Fruit fly (Drosophila melanogaster) whole organism, embryonic: ENCODE data around the gene TyrRS.

Experiments used
- Aef1 ChIP-seq: fragments of 200-800 bp; sonication (Bioruptor generic); IDR thresholded peaks from 3 replicates; pipeline ENCODE4 v1.3.6; 2022; ENCODE audit warnings: missing biosample characterization, missing genetic modification characterization
- BEAF-32 ChIP-seq: fragments of 200-800 bp; sonication (Bioruptor generic); optimal IDR thresholded peaks from 3 replicates; lab custom pipeline; 2017; ENCODE audit warnings: missing biosample characterization, missing genetic modification characterization, mild to moderate bottlenecking, moderate library complexity, missing genetic modification reagents
- Bdp1 ChIP-seq: fragments of 200-800 bp; sonication (Bioruptor generic); optimal IDR thresholded peaks from 3 replicates; lab custom pipeline; 2016; ENCODE audit warnings: missing biosample characterization, missing genetic modification characterization
- CG10431 ChIP-seq: fragments of 200-800 bp; sonication (Bioruptor generic); optimal IDR thresholded peaks from 3 replicates; lab custom pipeline; 2018; ENCODE audit warnings: missing biosample characterization, mild to moderate bottlenecking, missing genetic modification characterization
- CG13894 ChIP-seq: fragments of 200-800 bp; sonication (Bioruptor generic); optimal IDR thresholded peaks from 3 replicates; lab custom pipeline; 2018; ENCODE audit warnings: missing biosample characterization, mild to moderate bottlenecking, missing genetic modification characterization, moderate library complexity
- CG14860 ChIP-seq: fragments of 200-800 bp; sonication (Bioruptor generic); IDR thresholded peaks from 3 replicates; pipeline ENCODE4 v1.3.6; 2022; ENCODE audit warnings: missing biosample characterization, missing genetic modification characterization; ENCODE audit not compliant: partially characterized antibody
- CG18011 ChIP-seq: fragments of 200-800 bp; sonication (Bioruptor generic); optimal IDR thresholded peaks from 2 replicates; lab custom pipeline; 2017; ENCODE audit warnings: missing biosample characterization, missing genetic modification characterization, mild to moderate bottlenecking, moderate library complexity, missing genotype
- CG2678 ChIP-seq: fragments of 200-800 bp; sonication (Bioruptor generic); optimal IDR thresholded peaks from 3 replicates; lab custom pipeline; 2019; ENCODE audit warnings: missing biosample characterization, mild to moderate bottlenecking, missing genetic modification characterization, moderate library complexity
- CG30403 ChIP-seq: fragments of 200-800 bp; sonication (Bioruptor generic); optimal IDR thresholded peaks from 3 replicates; lab custom pipeline; 2016; ENCODE audit warnings: missing biosample characterization, missing genetic modification characterization
- CG31224 ChIP-seq: fragments of 200-800 bp; sonication (Bioruptor generic); IDR thresholded peaks from 2 replicates; pipeline ENCODE4 v1.3.6; 2022; ENCODE audit warnings: missing biosample characterization, missing genetic modification characterization
- CG31365 ChIP-seq: fragments of 200-800 bp; sonication (Bioruptor generic); optimal IDR thresholded peaks from 2 replicates; lab custom pipeline; 2018; ENCODE audit warnings: missing biosample characterization, mild to moderate bottlenecking, missing genetic modification characterization
- CG31441 ChIP-seq: fragments of 200-800 bp; sonication (Bioruptor generic); IDR thresholded peaks from 2 replicates; pipeline ENCODE4 v1.3.6; 2022; ENCODE audit warnings: missing biosample characterization, missing genetic modification characterization
- CG34422 ChIP-seq: fragments of 200-800 bp; sonication (Bioruptor generic); IDR thresholded peaks from 3 replicates; pipeline ENCODE4 v1.3.6; 2022; ENCODE audit warnings: missing biosample characterization, missing genetic modification characterization
- CG4707 ChIP-seq: fragments of 200-800 bp; sonication (Bioruptor generic); optimal IDR thresholded peaks from 2 replicates; lab custom pipeline; 2018; ENCODE audit warnings: missing biosample characterization, mild to moderate bottlenecking, missing genetic modification characterization, moderate library complexity
- CG6175 ChIP-seq: fragments of 200-800 bp; sonication (Bioruptor generic); IDR thresholded peaks from 3 replicates; pipeline ENCODE4 v1.3.6; 2022; ENCODE audit warnings: missing biosample characterization, missing genetic modification characterization
- CG9215 ChIP-seq: fragments of 200-800 bp; sonication (Bioruptor generic); IDR thresholded peaks from 2 replicates; pipeline ENCODE4 v1.3.6; 2022; ENCODE audit warnings: missing biosample characterization, missing genetic modification characterization
- CG9876 ChIP-seq: fragments of 200-800 bp; sonication (Bioruptor generic); optimal IDR thresholded peaks from 2 replicates; lab custom pipeline; 2016; ENCODE audit warnings: missing biosample characterization, missing genetic modification characterization
- Dp ChIP-seq: fragments of 200-800 bp; sonication (Bioruptor generic); optimal IDR thresholded peaks from 2 replicates; lab custom pipeline; 2018; ENCODE audit warnings: missing biosample characterization, mild to moderate bottlenecking, missing genetic modification characterization, moderate library complexity
- E2f1 ChIP-seq: fragments of 200-800 bp; sonication (Bioruptor generic); IDR thresholded peaks from 2 replicates; pipeline ENCODE4 v1.3.6; 2022; ENCODE audit warnings: missing biosample characterization, missing genetic modification characterization
- Fer2 ChIP-seq: fragments of 200-800 bp; sonication (Bioruptor generic); optimal IDR thresholded peaks from 2 replicates; lab custom pipeline; 2018; ENCODE audit warnings: missing biosample characterization, mild to moderate bottlenecking, missing genetic modification characterization, moderate library complexity
- Hr3 ChIP-seq: fragments of 200-800 bp; sonication (Bioruptor generic); optimal IDR thresholded peaks from 3 replicates; lab custom pipeline; 2016; ENCODE audit warnings: missing biosample characterization, missing genetic modification characterization
- Jarid2 ChIP-seq: fragments of 200-800 bp; sonication (Bioruptor generic); optimal IDR thresholded peaks from 3 replicates; lab custom pipeline; 2017; ENCODE audit warnings: mild to moderate bottlenecking, missing biosample characterization, missing genetic modification reagents, missing genetic modification characterization
- Lim3 ChIP-seq: fragments of 200-800 bp; sonication (Bioruptor generic); IDR thresholded peaks from 2 replicates; pipeline ENCODE4 v1.3.6; 2022; ENCODE audit warnings: missing biosample characterization, missing genetic modification characterization
- MESR4 ChIP-seq: fragments of 200-800 bp; sonication (Bioruptor generic); optimal IDR thresholded peaks from 2 replicates; lab custom pipeline; 2018; ENCODE audit warnings: missing biosample characterization, mild to moderate bottlenecking, missing genetic modification characterization, moderate library complexity
- NFAT ChIP-seq: fragments of 200-800 bp; sonication (Bioruptor generic); IDR thresholded peaks from 2 replicates; pipeline ENCODE4 v1.3.6; 2022; ENCODE audit warnings: missing biosample characterization, missing genetic modification characterization
- Nf-YB ChIP-seq: fragments of 200-800 bp; sonication (Bioruptor generic); optimal IDR thresholded peaks from 3 replicates; lab custom pipeline; 2019; ENCODE audit warnings: missing biosample characterization, mild to moderate bottlenecking, missing genetic modification characterization, moderate library complexity
- Ptx1 ChIP-seq: fragments of 200-800 bp; sonication (Bioruptor generic); IDR thresholded peaks from 2 replicates; pipeline ENCODE4 v1.3.6; 2022; ENCODE audit warnings: missing biosample characterization, missing genetic modification characterization
- Rx ChIP-seq: fragments of 200-800 bp; sonication (Bioruptor generic); IDR thresholded peaks from 2 replicates; pipeline ENCODE4 v1.3.6; 2022; ENCODE audit warnings: missing biosample characterization, missing genetic modification characterization
- Sin3A ChIP-seq: fragments of >200 bp; optimal IDR thresholded peaks from 2 replicates; lab custom pipeline; 2018
- Usf ChIP-seq: fragments of 200-800 bp; sonication (Bioruptor generic); optimal IDR thresholded peaks from 2 replicates; lab custom pipeline; 2017; ENCODE audit warnings: missing genotype, missing biosample characterization, missing genetic modification characterization
- Vsx1 ChIP-seq: fragments of 200-800 bp; sonication (Bioruptor generic); optimal IDR thresholded peaks from 2 replicates; lab custom pipeline; 2017; ENCODE audit warnings: missing biosample characterization, mild to moderate bottlenecking, missing genetic modification characterization, missing genetic modification reagents
- YL-1 ChIP-seq: fragments of 200-800 bp; sonication (Bioruptor generic); optimal IDR thresholded peaks from 3 replicates; lab custom pipeline; 2017; ENCODE audit warnings: missing biosample characterization, mild to moderate bottlenecking, missing genetic modification characterization
- corto ChIP-seq: fragments of 200-800 bp; sonication (Bioruptor generic); optimal IDR thresholded peaks from 2 replicates; lab custom pipeline; 2016; ENCODE audit warnings: missing biosample characterization, mild to moderate bottlenecking, missing genetic modification characterization, moderate library complexity
- da ChIP-seq: fragments of 200-800 bp; sonication (Bioruptor generic); optimal IDR thresholded peaks from 2 replicates; lab custom pipeline; 2016; ENCODE audit warnings: missing biosample characterization, missing genetic modification characterization
- dm ChIP-seq: fragments of 200-800 bp; sonication (Bioruptor generic); optimal IDR thresholded peaks from 3 replicates; lab custom pipeline; 2016; ENCODE audit warnings: missing biosample characterization, missing genetic modification characterization
- ems ChIP-seq: fragments of 200-800 bp; sonication (Bioruptor generic); optimal IDR thresholded peaks from 3 replicates; lab custom pipeline; 2016; ENCODE audit warnings: missing biosample characterization, missing genetic modification characterization
- fd96Cb ChIP-seq: fragments of 200-800 bp; sonication (Bioruptor generic); optimal IDR thresholded peaks from 2 replicates; lab custom pipeline; 2018; ENCODE audit warnings: missing biosample characterization, mild to moderate bottlenecking, missing genetic modification characterization, moderate library complexity
- gcm ChIP-seq: fragments of 200-800 bp; sonication (Bioruptor generic); optimal IDR thresholded peaks from 2 replicates; lab custom pipeline; 2019; ENCODE audit warnings: missing biosample characterization, mild to moderate bottlenecking, missing genetic modification characterization, moderate library complexity
- hkb ChIP-seq, 2 experiments: fragments of 200-800 bp in 1 of 2; fragments of >200 bp in 1 of 2; sonication (Bioruptor generic) in 1 of 2; IDR thresholded peaks in 1 of 2; optimal IDR thresholded peaks in 1 of 2; 2 replicates each; pipeline versions ENCODE4 v1.3.6 to Lab custom; 2017 to 2022; ENCODE audit warnings: missing biosample characterization in 1 of 2, missing genetic modification characterization in 1 of 2
- ind ChIP-seq: fragments of 200-800 bp; sonication (Bioruptor generic); optimal IDR thresholded peaks from 3 replicates; lab custom pipeline; 2016; ENCODE audit warnings: missing biosample characterization, missing genetic modification characterization
- pho ChIP-seq: fragments of 200-800 bp; sonication (Bioruptor generic); optimal IDR thresholded peaks from 2 replicates; lab custom pipeline; 2016; ENCODE audit warnings: missing biosample characterization, missing genetic modification characterization
- phol ChIP-seq: fragments of 200-800 bp; sonication (Bioruptor generic); optimal IDR thresholded peaks from 3 replicates; lab custom pipeline; 2018; ENCODE audit warnings: missing biosample characterization, mild to moderate bottlenecking, missing genetic modification characterization, moderate library complexity
- ranshi ChIP-seq: fragments of 200-800 bp; sonication (Bioruptor generic); IDR thresholded peaks from 2 replicates; pipeline ENCODE4 v1.3.6; 2022; ENCODE audit warnings: missing biosample characterization, missing genetic modification characterization
- sqz ChIP-seq: fragments of 200-800 bp; sonication (Bioruptor generic); optimal IDR thresholded peaks from 3 replicates; lab custom pipeline; 2018; ENCODE audit warnings: missing biosample characterization, mild to moderate bottlenecking, missing genetic modification characterization
- tin ChIP-seq: fragments of 200-800 bp; sonication (Bioruptor generic); optimal IDR thresholded peaks from 3 replicates; lab custom pipeline; 2016; ENCODE audit warnings: missing biosample characterization, missing genetic modification characterization
- tio ChIP-seq: fragments of 200-800 bp; sonication (Bioruptor generic); optimal IDR thresholded peaks from 2 replicates; lab custom pipeline; 2017; ENCODE audit warnings: missing biosample characterization, missing genetic modification characterization, inconsistent platforms
- tll ChIP-seq, 2 experiments: fragments of 200-800 bp in 1 of 2; fragments of >200 bp in 1 of 2; sonication (Bioruptor generic) in 1 of 2; optimal IDR thresholded peaks; 2 replicates each; lab custom pipeline; 2017 to 2019; ENCODE audit warnings: missing biosample characterization in 2 of 2, missing genetic modification characterization in 2 of 2, mild to moderate bottlenecking in 1 of 2, moderate library complexity in 1 of 2
- trem ChIP-seq: fragments of 200-800 bp; optimal IDR thresholded peaks from 3 replicates; lab custom pipeline; 2019; ENCODE audit warnings: missing biosample characterization, mild to moderate bottlenecking, missing genetic modification characterization, moderate library complexity
- zen ChIP-seq: fragments of 200-800 bp; sonication (Bioruptor generic); optimal IDR thresholded peaks from 3 replicates; lab custom pipeline; 2018; ENCODE audit warnings: missing biosample characterization, mild to moderate bottlenecking, missing genetic modification characterization, moderate library complexity
- zfh2 ChIP-seq: fragments of 200-800 bp; sonication (Bioruptor generic); optimal IDR thresholded peaks from 2 replicates; lab custom pipeline; 2016; ENCODE audit warnings: missing biosample characterization, missing genetic modification characterization

TyrRS gene

dm6 chr3L:16380770-16381169, 38.3 kb downstream of the TyrRS start (continued):
- peak; percentile 61 for TF ChIP-seq phol
- TF ChIP-seq CG14860 (GFP tag; lab: Robert Waterston, UW), result no peak
- TF ChIP-seq CG6175 (GFP tag; lab: Robert Waterston, UW), result no peak
- no peak for TF ChIP-seq Sin3A (lab: Kevin White, UChicago)
- TF ChIP-seq MESR4, result no peak
- 0 out of 2 replicates have a peak, but pooled peaks have one; percentile 21 for TF ChIP-seq ranshi
- TF ChIP-seq corto (GFP tag; lab: Kevin White, UChicago), result no peak
- peak; percentile 42 for TF ChIP-seq trem
- TF ChIP-seq da (GFP tag; lab: Kevin White, UChicago), result no peak
- TF ChIP-seq fd96Cb (tag; lab: Kevin White, UChicago), result peak; percentile 56
- peak; percentile 57 for TF ChIP-seq dm (GFP tag; lab: Kevin White, UChicago)
- no peak for TF ChIP-seq Dp
- TF ChIP-seq CG31365 (tag; lab: Kevin White, UChicago), result no peak
- peak; percentile 38 for TF ChIP-seq CG13894 (tag; lab: Kevin White, UChicago)
- peak; percentile 46 for TF ChIP-seq CG9876 (GFP tag; lab: Kevin White, UChicago)
- peak; percentile 16 for TF ChIP-seq CG4707 (GFP tag; lab: Kevin White, UChicago)
- TF ChIP-seq CG10431 (GFP tag; lab: Kevin White, UChicago), result no peak
- TF ChIP-seq Bdp1 (GFP tag; lab: Kevin White, UChicago), result no peak
- peak; percentile 59 for TF ChIP-seq gcm (GFP tag; lab: Kevin White, UChicago)
- TF ChIP-seq Vsx1 (GFP tag; lab: Kevin White, UChicago), result no peak
- TF ChIP-seq Lim3 (GFP tag; lab: Robert Waterston, UW), result no peak
- peak; percentile 65 for TF ChIP-seq zfh2 (GFP tag; lab: Kevin White, UChicago)
- peak; percentile 71 for TF ChIP-seq CG30403 (GFP tag; lab: Kevin White, UChicago)
- peak; percentile 87 for TF ChIP-seq CG2678 (tag; lab: Kevin White, UChicago)
- TF ChIP-seq tin (GFP tag; lab: Kevin White, UChicago), result peak; percentile 63
- peak; percentile 64 for TF ChIP-seq Fer2 (tag; lab: Kevin White, UChicago)
- TF ChIP-seq Nf-YB, result peak; percentile 1
- TF ChIP-seq hkb (optimal IDR thresholded peaks at IDR 0.05; lab: Kevin White, UChicago), result no peak
- TF ChIP-seq hkb (GFP tag; IDR thresholded peaks at IDR 0.05; lab: Robert Waterston, UW), result peak; percentile 41; the same call in 1 of the 2 replicates
- no peak for TF ChIP-seq tll (GFP tag; optimal IDR thresholded peaks at IDR 0.05; lab: Kevin White, UChicago)
- TF ChIP-seq Rx (GFP tag; lab: Robert Waterston, UW), result no peak
- TF ChIP-seq CG18011 (GFP tag; lab: Kevin White, UChicago), result no peak
- no peak for TF ChIP-seq BEAF-32
- TF ChIP-seq ind (GFP tag; lab: Kevin White, UChicago), result peak; percentile 76
- peak; percentile 2 for TF ChIP-seq zen (tag; lab: Kevin White, UChicago)
- TF ChIP-seq Ptx1 (GFP tag; lab: Robert Waterston, UW), result peak; percentile 63
- TF ChIP-seq tio (GFP tag; lab: Kevin White, UChicago), result no peak
- TF ChIP-seq Hr3 (GFP tag; lab: Kevin White, UChicago), result peak; percentile 53
- no peak; the same call in 1 of the 2 replicates for TF ChIP-seq CG9215 (GFP tag; lab: Robert Waterston, UW)
- TF ChIP-seq ems (GFP tag; lab: Kevin White, UChicago), result peak; percentile 60
- peak; percentile 14 for TF ChIP-seq Jarid2 (GFP tag; lab: Kevin White, UChicago)
- no peak for TF ChIP-seq E2f1 (GFP tag; lab: Robert Waterston, UW)
- no peak for TF ChIP-seq YL-1 (GFP tag; lab: Kevin White, UChicago)
- TF ChIP-seq CG31441, result peak; percentile 54; the same call in 1 of the 2 replicates
- peak; percentile 0 for TF ChIP-seq Usf
- TF ChIP-seq CG31224 (GFP tag; lab: Robert Waterston, UW), result peak; percentile 42
- TF ChIP-seq CG34422, result peak; percentile 36; the same call in 1 of the 3 replicates
- peak; percentile 38; the same call in 1 of the 2 replicates for TF ChIP-seq NFAT (GFP tag; lab: Robert Waterston, UW)
- TF ChIP-seq sqz (GFP tag; lab: Kevin White, UChicago), result no peak
- peak; percentile 42; the same call in 1 of the 3 replicates for TF ChIP-seq Aef1 (GFP tag; lab: Robert Waterston, UW)
- TF ChIP-seq pho (GFP tag; lab: Kevin White, UChicago), result peak; percentile 59
